Worm (Caenorhabditis elegans): ENCODE data around the gene mpz-3.

mpz-3 gene

ce11 chrII:6566628-6567180, 1.5 kb upstream of the mpz-3 start, which contains the start of the genes F18C5.5 and F18C5.9:
Gene F18C5.5, minus strand, starts transcription at chrII:6566728.
Gene F18C5.9, plus strand, starts transcription at chrII:6567130.
- TF ChIP-seq elt-3 (tag; optimal IDR thresholded peaks at IDR 0.05) (no peak), lin-32 (GFP tag; optimal IDR thresholded peaks at IDR 0.05) (no peak)

- peak; percentile 7 for TF ChIP-seq unc-62 (GFP tag; optimal IDR thresholded peaks at IDR 0.05)
- peak; percentile 35 for TF ChIP-seq nhr-2 (tag; optimal IDR thresholded peaks at IDR 0.05)
- TF ChIP-seq pha-4 (tag; optimal IDR thresholded peaks at IDR 0.05), result peak; percentile 11
- TF ChIP-seq sem-2 (GFP tag; optimal IDR thresholded peaks at IDR 0.05), result no peak
- peak; percentile 5 for TF ChIP-seq unc-120 (tag; optimal IDR thresholded peaks at IDR 0.05; ENCODE audit: poor library complexity, severe bottlenecking)
Observed at ce11 chrII:6563238-6563637, 2.0 kb downstream of the mpz-3 start.

ce11 chrII:6562203-6562867, 2.9 kb downstream of the mpz-3 start:
- TF ChIP-seq lin-13 (tag; optimal IDR thresholded peaks at IDR 0.05) (no peak), elt-1 (tag; optimal IDR thresholded peaks at IDR 0.05; ENCODE audit: borderline replicate concordance, insufficient read depth) (no peak), unc-62 (GFP tag; optimal IDR thresholded peaks at IDR 0.05) (no peak), flh-1 (GFP tag; optimal IDR thresholded peaks at IDR 0.05) (no peak), sptf-1 (tag; optimal IDR thresholded peaks at IDR 0.05) (no peak), pha-4 (tag; optimal IDR thresholded peaks at IDR 0.05) (no peak), mep-1 (tag; optimal IDR thresholded peaks at IDR 0.05) (no peak), snpc-4 (tag; optimal IDR thresholded peaks at IDR 0.05) (no peak), ces-1 (GFP tag; optimal IDR thresholded peaks at IDR 0.05) (no peak), sem-2 (GFP tag; optimal IDR thresholded peaks at IDR 0.05) (no peak), drap-1 (GFP tag; optimal IDR thresholded peaks at IDR 0.05) (no peak), zip-8 (tag; optimal IDR thresholded peaks at IDR 0.05) (no peak), blmp-1 (tag; optimal IDR thresholded peaks at IDR 0.05) (no peak), cnd-1 (tag; optimal IDR thresholded peaks at IDR 0.05) (no peak), lsy-2 (tag; optimal IDR thresholded peaks at IDR 0.05) (no peak)

ce11 chrII:6561300-6561699, 3.9 kb downstream of the mpz-3 start, which contains the start of gene F18C5.10:
Gene F18C5.10, minus strand, starts transcription at chrII:6561444.
- TF ChIP-seq sem-2 (GFP tag; optimal IDR thresholded peaks at IDR 0.05) (no peak), mls-2 (tag; optimal IDR thresholded peaks at IDR 0.05) (no peak), unc-62 (GFP tag; optimal IDR thresholded peaks at IDR 0.05) (no peak), nhr-76 (tag; optimal IDR thresholded peaks at IDR 0.05) (no peak), ztf-11 (tag; optimal IDR thresholded peaks at IDR 0.05) (no peak), tbx-8 (GFP tag; optimal IDR thresholded peaks at IDR 0.05) (no peak)

- TF ChIP-seq snpc-4 (tag; optimal IDR thresholded peaks at IDR 0.05) (no peak), ztf-11 (tag; optimal IDR thresholded peaks at IDR 0.05) (no peak), flh-1 (GFP tag; optimal IDR thresholded peaks at IDR 0.05) (no peak), nhr-237 (tag; optimal IDR thresholded peaks at IDR 0.05) (no peak), nhr-76 (tag; optimal IDR thresholded peaks at IDR 0.05) (no peak), sem-2 (GFP tag; optimal IDR thresholded peaks at IDR 0.05) (no peak), ceh-43 (GFP tag; optimal IDR thresholded peaks at IDR 0.05) (no peak), lin-32 (GFP tag; optimal IDR thresholded peaks at IDR 0.05) (no peak), cnd-1 (tag; optimal IDR thresholded peaks at IDR 0.05) (no peak), sptf-1 (tag; optimal IDR thresholded peaks at IDR 0.05) (no peak), tbx-8 (GFP tag; optimal IDR thresholded peaks at IDR 0.05) (no peak), hlh-1 (tag; optimal IDR thresholded peaks at IDR 0.05) (no peak), unc-39 (tag; optimal IDR thresholded peaks at IDR 0.05) (no peak), nhr-2 (tag; optimal IDR thresholded peaks at IDR 0.05) (no peak), lsy-2 (tag; optimal IDR thresholded peaks at IDR 0.05) (no peak), pha-4 (tag; optimal IDR thresholded peaks at IDR 0.05) (no peak), unc-62 (GFP tag; optimal IDR thresholded peaks at IDR 0.05) (no peak), unc-120 (tag; optimal IDR thresholded peaks at IDR 0.05; ENCODE audit: poor library complexity, severe bottlenecking) (no peak), nhr-28 (tag; optimal IDR thresholded peaks at IDR 0.05) (no peak)
Observed at ce11 chrII:6560291-6560690, 4.9 kb downstream of the mpz-3 start.

- no peak for TF ChIP-seq ceh-43 (GFP tag; optimal IDR thresholded peaks at IDR 0.05)
Observed at ce11 chrII:6558887-6559286, 6.3 kb downstream of the mpz-3 start.

All from whole organism, mixed stage, embryonic.